Fruit fly (Drosophila melanogaster) whole organism, adult: ENCODE measurements around the gene CG32099.

Experiments used
- CG14711 ChIP-seq: fragments of 200-800 bp; sonication (Bioruptor generic); optimal IDR thresholded peaks from 2 replicates; lab custom pipeline; 2018; ENCODE audit warnings: missing biosample characterization, mild to moderate bottlenecking, missing genetic modification characterization, moderate library complexity
- CG5204 ChIP-seq: fragments of 200-800 bp; sonication (Bioruptor generic); optimal IDR thresholded peaks from 2 replicates; lab custom pipeline; 2016; ENCODE audit warnings: missing biosample characterization, missing genetic modification characterization
- CG7045 ChIP-seq: fragments of 200-800 bp; sonication (Bioruptor generic); optimal IDR thresholded peaks from 2 replicates; lab custom pipeline; 2017; ENCODE audit warnings: missing biosample characterization, mild to moderate bottlenecking, missing genetic modification characterization
- Clk ChIP-seq: fragments of 200-800 bp; sonication (Bioruptor generic); optimal IDR thresholded peaks from 2 replicates; lab custom pipeline; 2017; ENCODE audit warnings: missing biosample characterization, missing genetic modification characterization
- Hr96 ChIP-seq: fragments of 200-800 bp; sonication (Bioruptor generic); optimal IDR thresholded peaks from 2 replicates; lab custom pipeline; 2016; ENCODE audit warnings: missing biosample characterization, missing genetic modification characterization
- Mnt ChIP-seq: fragments of 200-800 bp; sonication (Bioruptor generic); optimal IDR thresholded peaks from 2 replicates; lab custom pipeline; 2016; ENCODE audit warnings: missing biosample characterization, mild to moderate bottlenecking, missing genetic modification characterization
- kay ChIP-seq: fragments of 200-800 bp; sonication (Bioruptor generic); peaks from one replicate; lab custom pipeline; 2016; ENCODE audit warnings: missing biosample characterization, missing genetic modification characterization, borderline replicate concordance
- ovo ChIP-seq: fragments of 200-800 bp; sonication (Bioruptor generic); optimal IDR thresholded peaks from 2 replicates; lab custom pipeline; 2016; ENCODE audit warnings: missing biosample characterization, missing genetic modification characterization
- pad ChIP-seq: fragments of 200-800 bp; sonication (Bioruptor generic); optimal IDR thresholded peaks from 3 replicates; lab custom pipeline; 2017; ENCODE audit warnings: missing biosample characterization, missing genetic modification characterization, mild to moderate bottlenecking, moderate library complexity, missing genetic modification reagents
- tj ChIP-seq: fragments of 200-800 bp; sonication (Bioruptor generic); optimal IDR thresholded peaks from 3 replicates; lab custom pipeline; 2017; ENCODE audit warnings: missing biosample characterization, mild to moderate bottlenecking, missing genetic modification characterization, moderate library complexity

dm6 chr3L:12178847-12179437 lies 29.9 kb downstream of the CG32099 start:
- TF ChIP-seq pad (GFP tag; lab: Kevin White, UChicago) (no peak), CG14711 (tag; lab: Kevin White, UChicago) (no peak), CG7045 (GFP tag; lab: Kevin White, UChicago) (peak; percentile 26), Clk (GFP tag; lab: Kevin White, UChicago) (no peak), kay (GFP tag; lab: Kevin White, UChicago) (no peak), Mnt (GFP tag; lab: Kevin White, UChicago) (no peak), tj (no peak), CG5204 (no peak), ovo (GFP tag; lab: Kevin White, UChicago) (peak; percentile 94), Hr96 (GFP tag; lab: Kevin White, UChicago) (no peak)
